Fruit fly (Drosophila melanogaster) whole organism, embryonic: ENCODE data around the gene scaf6.

Source experiments
- Asciz ChIP-seq: fragments of 200-800 bp; sonication (Bioruptor generic); optimal IDR thresholded peaks from 2 replicates; lab custom pipeline; 2017; ENCODE audit warnings: missing biosample characterization, mild to moderate bottlenecking, missing genetic modification characterization, missing genetic modification reagents
- CG10366 ChIP-seq: fragments of 200-800 bp; sonication (Bioruptor generic); IDR thresholded peaks from 2 replicates; pipeline ENCODE4 v1.3.6; 2022; ENCODE audit warnings: missing biosample characterization, missing genetic modification characterization
- CG11398 ChIP-seq: fragments of 200-800 bp; sonication (Bioruptor generic); optimal IDR thresholded peaks from 2 replicates; lab custom pipeline; 2016; ENCODE audit warnings: missing biosample characterization, missing genetic modification characterization
- CG11504 ChIP-seq: fragments of 200-800 bp; sonication (Bioruptor generic); optimal IDR thresholded peaks from 3 replicates; lab custom pipeline; 2019; ENCODE audit warnings: missing biosample characterization, mild to moderate bottlenecking, missing genetic modification characterization, moderate library complexity
- CG14014 ChIP-seq: fragments of 200-800 bp; sonication (Bioruptor generic); IDR thresholded peaks from 2 replicates; pipeline ENCODE4 v1.3.6; 2022; ENCODE audit warnings: missing biosample characterization, missing genetic modification characterization
- CG14050 ChIP-seq: fragments of 200-800 bp; sonication (Bioruptor generic); IDR thresholded peaks from 3 replicates; pipeline ENCODE4 v1.3.6; 2022; ENCODE audit warnings: missing biosample characterization, missing genetic modification characterization
- CG14441 ChIP-seq: fragments of 200-800 bp; sonication (Bioruptor generic); IDR thresholded peaks from 2 replicates; pipeline ENCODE4 v1.3.6; 2022; ENCODE audit warnings: missing biosample characterization, missing genetic modification characterization
- CG15073 ChIP-seq: fragments of 200-800 bp; sonication (Bioruptor generic); optimal IDR thresholded peaks from 2 replicates; lab custom pipeline; 2016; ENCODE audit warnings: missing biosample characterization, missing genetic modification characterization
- CG17328 ChIP-seq: fragments of 200-800 bp; sonication (Bioruptor generic); IDR thresholded peaks from 2 replicates; pipeline ENCODE4 v1.3.6; 2022; ENCODE audit warnings: missing biosample characterization, missing genetic modification characterization
- CG1792 ChIP-seq: fragments of 200-800 bp; sonication (Bioruptor generic); optimal IDR thresholded peaks from 2 replicates; lab custom pipeline; 2016; ENCODE audit warnings: missing biosample characterization, missing genetic modification characterization
- CG2712 ChIP-seq: fragments of 200-800 bp; optimal IDR thresholded peaks from 3 replicates; lab custom pipeline; 2019; ENCODE audit warnings: missing biosample characterization, mild to moderate bottlenecking, missing genetic modification characterization, moderate library complexity
- CG30403 ChIP-seq: fragments of 200-800 bp; sonication (Bioruptor generic); optimal IDR thresholded peaks from 3 replicates; lab custom pipeline; 2016; ENCODE audit warnings: missing biosample characterization, missing genetic modification characterization
- CG3065 ChIP-seq: fragments of 200-800 bp; sonication (Bioruptor generic); optimal IDR thresholded peaks from 2 replicates; lab custom pipeline; 2016; ENCODE audit warnings: missing biosample characterization, missing genetic modification characterization
- CG31388 ChIP-seq: fragments of 200-800 bp; sonication (Bioruptor generic); optimal IDR thresholded peaks from 2 replicates; lab custom pipeline; 2016; ENCODE audit warnings: missing biosample characterization, missing genetic modification characterization
- CG33557 ChIP-seq: fragments of 200-800 bp; sonication (Bioruptor generic); optimal IDR thresholded peaks from 2 replicates; lab custom pipeline; 2019; ENCODE audit warnings: missing biosample characterization, mild to moderate bottlenecking, missing genetic modification characterization, moderate library complexity
- CG4360 ChIP-seq: fragments of 200-800 bp; sonication (Bioruptor generic); IDR thresholded peaks from 2 replicates; pipeline ENCODE4 v1.3.6; 2022; ENCODE audit warnings: missing biosample characterization, missing genetic modification characterization
- CG4617 ChIP-seq: fragments of 200-800 bp; sonication (Bioruptor generic); optimal IDR thresholded peaks from 3 replicates; lab custom pipeline; 2016; ENCODE audit warnings: missing biosample characterization, missing genetic modification characterization, borderline replicate concordance
- CG4730 ChIP-seq: fragments of 200-800 bp; sonication (Bioruptor generic); IDR thresholded peaks from 2 replicates; pipeline ENCODE4 v1.3.6; 2022; ENCODE audit warnings: missing biosample characterization, missing genetic modification characterization
- CG7372 ChIP-seq: fragments of 200-800 bp; sonication (Bioruptor generic); IDR thresholded peaks from 2 replicates; pipeline ENCODE4 v1.3.6; 2022; ENCODE audit warnings: missing biosample characterization, missing genetic modification characterization
- CG8359 ChIP-seq: fragments of 200-800 bp; sonication (Bioruptor generic); optimal IDR thresholded peaks from 2 replicates; lab custom pipeline; 2017; ENCODE audit warnings: missing biosample characterization, mild to moderate bottlenecking, missing genetic modification characterization, borderline replicate concordance
- CG9797 ChIP-seq: fragments of 200-800 bp; sonication (Bioruptor generic); optimal IDR thresholded peaks from 3 replicates; lab custom pipeline; 2018; ENCODE audit warnings: missing biosample characterization, mild to moderate bottlenecking, missing genetic modification characterization
- CG9817 ChIP-seq: fragments of 200-800 bp; sonication (Bioruptor generic); optimal IDR thresholded peaks from 2 replicates; lab custom pipeline; 2018; ENCODE audit warnings: missing biosample characterization, mild to moderate bottlenecking, missing genetic modification characterization, moderate library complexity
- CrebB ChIP-seq: fragments of 200-800 bp; sonication (Bioruptor generic); optimal IDR thresholded peaks from 3 replicates; lab custom pipeline; 2018; ENCODE audit warnings: missing biosample characterization, mild to moderate bottlenecking, missing genetic modification characterization
- D19B ChIP-seq: fragments of 200-800 bp; sonication (Bioruptor generic); optimal IDR thresholded peaks from 2 replicates; lab custom pipeline; 2017; ENCODE audit warnings: missing biosample characterization, mild to moderate bottlenecking, missing genetic modification characterization
- Dip3 ChIP-seq: fragments of 200-800 bp; sonication (Bioruptor generic); optimal IDR thresholded peaks from 3 replicates; lab custom pipeline; 2016; ENCODE audit warnings: missing biosample characterization, missing genetic modification characterization
- Dref ChIP-seq: fragments of 200-800 bp; sonication (Bioruptor generic); IDR thresholded peaks from 2 replicates; pipeline ENCODE4 v1.3.6; 2022; ENCODE audit warnings: missing biosample characterization, missing genetic modification characterization
- E2f1 ChIP-seq: fragments of 200-800 bp; sonication (Bioruptor generic); IDR thresholded peaks from 2 replicates; pipeline ENCODE4 v1.3.6; 2022; ENCODE audit warnings: missing biosample characterization, missing genetic modification characterization
- Fer1 ChIP-seq: fragments of 200-800 bp; sonication (Bioruptor generic); optimal IDR thresholded peaks from 2 replicates; lab custom pipeline; 2017; ENCODE audit warnings: missing biosample characterization, mild to moderate bottlenecking, missing genetic modification characterization
- HmgZ ChIP-seq: fragments of 200-800 bp; sonication (Bioruptor generic); optimal IDR thresholded peaks from 2 replicates; lab custom pipeline; 2018; ENCODE audit warnings: missing biosample characterization, mild to moderate bottlenecking, missing genetic modification characterization
- Hr51 ChIP-seq, 2 experiments: fragments of 200-800 bp; sonication (Bioruptor generic); optimal IDR thresholded peaks; 2 replicates in 1 of 2; 3 replicates in 1 of 2; lab custom pipeline; 2016 to 2018; ENCODE audit warnings: missing biosample characterization in 2 of 2, missing genetic modification characterization in 2 of 2, mild to moderate bottlenecking in 1 of 2, moderate library complexity in 1 of 2
- Hsf ChIP-seq: fragments of 200-800 bp; sonication (Bioruptor generic); optimal IDR thresholded peaks from 3 replicates; lab custom pipeline; 2016; ENCODE audit warnings: missing biosample characterization, missing genetic modification characterization
- MTF-1 ChIP-seq: fragments of 200-800 bp; sonication (Bioruptor generic); optimal IDR thresholded peaks from 2 replicates; lab custom pipeline; 2018; ENCODE audit warnings: missing biosample characterization, mild to moderate bottlenecking, missing genetic modification characterization, borderline replicate concordance
- Oli ChIP-seq: fragments of 200-800 bp; sonication (Bioruptor generic); optimal IDR thresholded peaks from 2 replicates; lab custom pipeline; 2018; ENCODE audit warnings: missing biosample characterization, mild to moderate bottlenecking, missing genetic modification characterization, moderate library complexity
- Opbp ChIP-seq: fragments of 200-800 bp; sonication (Bioruptor generic); IDR thresholded peaks from 3 replicates; pipeline ENCODE4 v1.3.6; 2022; ENCODE audit warnings: missing biosample characterization, missing genetic modification characterization; ENCODE audit not compliant: partially characterized antibody
- Rfx ChIP-seq: fragments of 200-800 bp; sonication (Bioruptor generic); IDR thresholded peaks from 2 replicates; pipeline ENCODE4 v1.3.6; 2022; ENCODE audit warnings: missing biosample characterization, missing genetic modification characterization
- Taf1 ChIP-seq: fragments of 200-800 bp; sonication (Bioruptor generic); IDR thresholded peaks from 2 replicates; pipeline ENCODE4 v1.3.6; 2022; ENCODE audit warnings: missing biosample characterization, missing genetic modification characterization
- bbx ChIP-seq: fragments of 200-800 bp; sonication (Bioruptor generic); IDR thresholded peaks from 2 replicates; pipeline ENCODE4 v1.3.6; 2022; ENCODE audit warnings: missing biosample characterization, missing genetic modification characterization; ENCODE audit not compliant: partially characterized antibody
- dmrt99B ChIP-seq: fragments of 200-800 bp; sonication (Bioruptor generic); optimal IDR thresholded peaks from 2 replicates; lab custom pipeline; 2018; ENCODE audit warnings: missing biosample characterization, mild to moderate bottlenecking, missing genetic modification characterization, moderate library complexity
- fd64A ChIP-seq: fragments of 200-800 bp; sonication (Bioruptor generic); optimal IDR thresholded peaks from 3 replicates; lab custom pipeline; 2018; ENCODE audit warnings: missing biosample characterization, mild to moderate bottlenecking, missing genetic modification characterization
- fu2 ChIP-seq: fragments of 200-800 bp; sonication (Bioruptor generic); optimal IDR thresholded peaks from 2 replicates; lab custom pipeline; 2016; ENCODE audit warnings: missing biosample characterization, missing genetic modification characterization
- gsb ChIP-seq: fragments of 200-800 bp; sonication (Bioruptor generic); IDR thresholded peaks from 2 replicates; pipeline ENCODE4 v1.3.6; 2022; ENCODE audit warnings: missing biosample characterization, missing genetic modification characterization
- pb ChIP-seq: fragments of 200-800 bp; sonication (Bioruptor generic); optimal IDR thresholded peaks from 3 replicates; lab custom pipeline; 2016; ENCODE audit warnings: missing biosample characterization, missing genetic modification characterization
- pho ChIP-seq: fragments of 200-800 bp; sonication (Bioruptor generic); optimal IDR thresholded peaks from 2 replicates; lab custom pipeline; 2016; ENCODE audit warnings: missing biosample characterization, missing genetic modification characterization
- salm ChIP-seq: fragments of 200-800 bp; sonication (Bioruptor generic); optimal IDR thresholded peaks from 2 replicates; lab custom pipeline; 2018; ENCODE audit warnings: missing biosample characterization, mild to moderate bottlenecking, missing genetic modification characterization
- schlank ChIP-seq: fragments of 200-800 bp; sonication (Bioruptor generic); optimal IDR thresholded peaks from 2 replicates; lab custom pipeline; 2018; ENCODE audit warnings: missing biosample characterization, mild to moderate bottlenecking, missing genetic modification characterization
- tna ChIP-seq: fragments of 200-800 bp; sonication (Bioruptor generic); IDR thresholded peaks from 2 replicates; pipeline ENCODE4 v1.3.6; 2022; ENCODE audit warnings: missing biosample characterization, missing genetic modification characterization; ENCODE audit not compliant: partially characterized antibody
- vnd ChIP-seq: fragments of 200-800 bp; sonication (Bioruptor generic); IDR thresholded peaks from 3 replicates; pipeline ENCODE4 v1.3.6; 2022; ENCODE audit warnings: missing biosample characterization, missing genetic modification characterization; ENCODE audit not compliant: partially characterized antibody
- vvl ChIP-seq: fragments of 200-800 bp; sonication (Bioruptor generic); IDR thresholded peaks from 2 replicates; pipeline ENCODE4 v1.3.6; 2022; ENCODE audit warnings: missing biosample characterization, missing genetic modification characterization

The scaf6 gene

dm6 chr3L:17009715-17010491 lies 32.5 kb downstream of the scaf6 start (continued):
- peak; percentile 19; the same call in 1 of the 2 replicates for TF ChIP-seq tna
- TF ChIP-seq CG1792, result peak; percentile 14
- TF ChIP-seq Oli, result peak; percentile 41
- TF ChIP-seq HmgZ, result peak; percentile 79
- peak; percentile 34; the same call in 1 of the 3 replicates for TF ChIP-seq CG14050 (GFP tag; lab: Robert Waterston, UW)
- no peak for TF ChIP-seq Dip3 (GFP tag; lab: Kevin White, UChicago)
- peak; percentile 5; the same call in 1 of the 2 replicates for TF ChIP-seq Taf1
- TF ChIP-seq CG11504 (tag; lab: Kevin White, UChicago), result peak; percentile 63
- TF ChIP-seq Rfx, result peak; percentile 48
- TF ChIP-seq CG10366 (GFP tag; lab: Robert Waterston, UW), result peak; percentile 49
- TF ChIP-seq vvl (GFP tag; lab: Robert Waterston, UW), result peak; percentile 76; the same call in 1 of the 2 replicates
- peak; percentile 54 for TF ChIP-seq bbx (GFP tag; lab: Robert Waterston, UW)
- TF ChIP-seq gsb (GFP tag; lab: Robert Waterston, UW), result 0 out of 2 replicates have a peak, but pooled peaks have one; percentile 33
- TF ChIP-seq CG33557 (GFP tag; lab: Kevin White, UChicago), result peak; percentile 11
- peak; percentile 46 for TF ChIP-seq D19B (GFP tag; lab: Kevin White, UChicago)
- peak; percentile 22 for TF ChIP-seq CG9817 (tag; lab: Kevin White, UChicago)
- TF ChIP-seq fd64A (GFP tag; lab: Kevin White, UChicago), result peak; percentile 43
- TF ChIP-seq MTF-1 (GFP tag; lab: Kevin White, UChicago), result peak; percentile 58
- TF ChIP-seq CrebB (tag; lab: Kevin White, UChicago), result peak; percentile 75
- peak; percentile 66 for TF ChIP-seq Opbp (GFP tag; lab: Robert Waterston, UW)
- TF ChIP-seq Fer1 (GFP tag; lab: Kevin White, UChicago), result peak; percentile 67
- no peak for TF ChIP-seq CG7372 (GFP tag; lab: Robert Waterston, UW)
- TF ChIP-seq CG30403 (GFP tag; lab: Kevin White, UChicago), result peak; percentile 48
- peak; percentile 42 for TF ChIP-seq dmrt99B (tag; lab: Kevin White, UChicago)
- TF ChIP-seq E2f1, result peak; percentile 69
- peak; percentile 19 for TF ChIP-seq salm (tag; lab: Kevin White, UChicago)
- peak; percentile 36 for TF ChIP-seq CG14441 (GFP tag; lab: Robert Waterston, UW)
- TF ChIP-seq CG4617, result no peak
- peak; percentile 14 for TF ChIP-seq CG9797 (GFP tag; lab: Kevin White, UChicago)
- TF ChIP-seq CG17328 (GFP tag; lab: Robert Waterston, UW), result 0 out of 2 replicates have a peak, but pooled peaks have one; percentile 3
- TF ChIP-seq schlank (tag; lab: Kevin White, UChicago), result no peak
- peak in 1 of 2 experiments; percentile 68 for TF ChIP-seq Hr51 (GFP tag; optimal IDR thresholded peaks at IDR 0.05; lab: Kevin White, UChicago)
- TF ChIP-seq Dref (GFP tag; lab: Robert Waterston, UW), result 0 out of 2 replicates have a peak, but pooled peaks have one; percentile 24
- no peak for TF ChIP-seq CG31388
- peak; percentile 56 for TF ChIP-seq pb
- TF ChIP-seq vnd, result no peak
- TF ChIP-seq CG2712 (tag; lab: Kevin White, UChicago), result peak; percentile 22
- no peak for TF ChIP-seq CG15073 (GFP tag; lab: Kevin White, UChicago)
- TF ChIP-seq CG4730 (GFP tag; lab: Robert Waterston, UW), result peak; percentile 23; the same call in 1 of the 2 replicates
- TF ChIP-seq CG14014 (GFP tag; lab: Robert Waterston, UW), result peak; percentile 14; the same call in 1 of the 2 replicates
- TF ChIP-seq CG3065, result no peak
- no peak for TF ChIP-seq CG8359
- peak; percentile 0 for TF ChIP-seq Hsf (GFP tag; lab: Kevin White, UChicago)
- peak; percentile 68 for TF ChIP-seq CG4360 (GFP tag; lab: Robert Waterston, UW)
- TF ChIP-seq CG11398 (GFP tag; lab: Kevin White, UChicago), result no peak
- TF ChIP-seq Asciz (GFP tag; lab: Kevin White, UChicago), result peak; percentile 32
- peak; percentile 26 for TF ChIP-seq pho (GFP tag; lab: Kevin White, UChicago)
- TF ChIP-seq fu2, result peak; percentile 13
